Fruit fly (Drosophila melanogaster) whole organism, embryonic: Measurements from ENCODE around the gene Antp.

Experiments used
- Adf1 ChIP-seq: fragments of 200-800 bp; sonication (Bioruptor generic); IDR thresholded peaks from 2 replicates; pipeline ENCODE4 v1.3.6; 2022; ENCODE audit warnings: missing biosample characterization, missing genetic modification characterization
- Bgb ChIP-seq: fragments of 200-800 bp; sonication (Bioruptor generic); IDR thresholded peaks from 2 replicates; pipeline ENCODE4 v1.3.6; 2022; ENCODE audit warnings: missing biosample characterization, missing genetic modification characterization; ENCODE audit not compliant: partially characterized antibody
- BtbVII ChIP-seq: fragments of 200-800 bp; sonication (Bioruptor generic); optimal IDR thresholded peaks from 3 replicates; lab custom pipeline; 2017; ENCODE audit warnings: missing biosample characterization, mild to moderate bottlenecking, missing genetic modification characterization
- CG10462 ChIP-seq: fragments of 200-800 bp; sonication (Bioruptor generic); optimal IDR thresholded peaks from 2 replicates; lab custom pipeline; 2016; ENCODE audit warnings: missing biosample characterization, missing genetic modification characterization
- CG11504 ChIP-seq: fragments of 200-800 bp; sonication (Bioruptor generic); optimal IDR thresholded peaks from 3 replicates; lab custom pipeline; 2019; ENCODE audit warnings: missing biosample characterization, mild to moderate bottlenecking, missing genetic modification characterization, moderate library complexity
- CG11696 ChIP-seq: fragments of 200-800 bp; sonication (Bioruptor generic); IDR thresholded peaks from 2 replicates; pipeline ENCODE4 v1.3.6; 2022; ENCODE audit warnings: missing biosample characterization, missing genetic modification characterization
- CG13424 ChIP-seq: fragments of 200-800 bp; sonication (Bioruptor generic); optimal IDR thresholded peaks from 2 replicates; lab custom pipeline; 2019; ENCODE audit warnings: missing biosample characterization, mild to moderate bottlenecking, missing genetic modification characterization, moderate library complexity
- CG14441 ChIP-seq: fragments of 200-800 bp; sonication (Bioruptor generic); IDR thresholded peaks from 2 replicates; pipeline ENCODE4 v1.3.6; 2022; ENCODE audit warnings: missing biosample characterization, missing genetic modification characterization
- CG17829 ChIP-seq: fragments of 200-800 bp; optimal IDR thresholded peaks from 2 replicates; lab custom pipeline; 2019; ENCODE audit warnings: missing biosample characterization, mild to moderate bottlenecking, missing genetic modification characterization, moderate library complexity
- CG2712 ChIP-seq: fragments of 200-800 bp; optimal IDR thresholded peaks from 3 replicates; lab custom pipeline; 2019; ENCODE audit warnings: missing biosample characterization, mild to moderate bottlenecking, missing genetic modification characterization, moderate library complexity
- CG34376 ChIP-seq: fragments of 200-800 bp; sonication (Bioruptor generic); optimal IDR thresholded peaks from 2 replicates; lab custom pipeline; 2018; ENCODE audit warnings: missing biosample characterization, mild to moderate bottlenecking, missing genetic modification characterization
- CG4282 ChIP-seq: fragments of 200-800 bp; sonication (Bioruptor generic); optimal IDR thresholded peaks from 2 replicates; lab custom pipeline; 2016; ENCODE audit warnings: missing biosample characterization, missing genetic modification characterization
- CG43689 ChIP-seq: fragments of 200-800 bp; sonication (Bioruptor generic); IDR thresholded peaks from 2 replicates; pipeline ENCODE4 v1.3.6; 2022; ENCODE audit warnings: missing biosample characterization, missing genetic modification characterization
- CoRest ChIP-seq: fragments of 200-800 bp; sonication (Bioruptor generic); optimal IDR thresholded peaks from 3 replicates; lab custom pipeline; 2018; ENCODE audit warnings: missing biosample characterization, mild to moderate bottlenecking, missing genetic modification characterization, moderate library complexity
- H2.0 ChIP-seq: fragments of 200-800 bp; sonication (Bioruptor generic); IDR thresholded peaks from 2 replicates; pipeline ENCODE4 v1.3.6; 2022; ENCODE audit warnings: missing biosample characterization, missing genetic modification characterization
- Hr78 ChIP-seq, 2 experiments: fragments of 200-800 bp in 1 of 2; fragments of >200 bp in 1 of 2; sonication (Bioruptor generic) in 1 of 2; optimal IDR thresholded peaks; 2 replicates each; lab custom pipeline; 2017 to 2019; ENCODE audit warnings: missing biosample characterization in 2 of 2, missing genetic modification characterization in 2 of 2, mild to moderate bottlenecking in 1 of 2, moderate library complexity in 1 of 2
- MBD-R2 ChIP-seq: fragments of 200-800 bp; sonication (Bioruptor generic); IDR thresholded peaks from 2 replicates; pipeline ENCODE4 v1.3.6; 2022; ENCODE audit warnings: missing biosample characterization, missing genetic modification characterization
- NFAT ChIP-seq: fragments of 200-800 bp; sonication (Bioruptor generic); IDR thresholded peaks from 2 replicates; pipeline ENCODE4 v1.3.6; 2022; ENCODE audit warnings: missing biosample characterization, missing genetic modification characterization
- Neu2 ChIP-seq: fragments of 200-800 bp; sonication (Bioruptor generic); optimal IDR thresholded peaks from 3 replicates; lab custom pipeline; 2016; ENCODE audit warnings: missing biosample characterization, missing genetic modification characterization, borderline replicate concordance
- Nf-YB ChIP-seq: fragments of 200-800 bp; sonication (Bioruptor generic); optimal IDR thresholded peaks from 3 replicates; lab custom pipeline; 2019; ENCODE audit warnings: missing biosample characterization, mild to moderate bottlenecking, missing genetic modification characterization, moderate library complexity
- Sox100B ChIP-seq: fragments of 200-800 bp; sonication (Bioruptor generic); optimal IDR thresholded peaks from 3 replicates; lab custom pipeline; 2018; ENCODE audit warnings: missing biosample characterization, mild to moderate bottlenecking, missing genetic modification characterization
- Sox102F ChIP-seq: fragments of 200-800 bp; sonication (Bioruptor generic); optimal IDR thresholded peaks from 2 replicates; lab custom pipeline; 2018; ENCODE audit warnings: missing biosample characterization, mild to moderate bottlenecking, missing genetic modification characterization, moderate library complexity
- Ssrp ChIP-seq: fragments of 200-800 bp; sonication (Bioruptor generic); optimal IDR thresholded peaks from 2 replicates; lab custom pipeline; 2018; ENCODE audit warnings: missing biosample characterization, mild to moderate bottlenecking, missing genetic modification characterization, moderate library complexity
- Trl ChIP-seq, 3 experiments: fragments of >200 bp in 2 of 3; fragments of 200-800 bp in 1 of 3; sonication (Bioruptor generic) in 1 of 3; optimal IDR thresholded peaks; 2 replicates in 1 of 3; 3 replicates in 2 of 3; lab custom pipeline; 2016 to 2017; ENCODE audit warnings: missing biosample characterization in 1 of 3, missing genetic modification characterization in 1 of 3
- amos ChIP-seq: fragments of 200-800 bp; sonication (Bioruptor generic); IDR thresholded peaks from 2 replicates; pipeline ENCODE4 v1.3.6; 2022; ENCODE audit warnings: missing biosample characterization, missing genetic modification characterization; ENCODE audit not compliant: partially characterized antibody
- bigmax ChIP-seq: fragments of 200-800 bp; sonication (Bioruptor generic); optimal IDR thresholded peaks from 2 replicates; lab custom pipeline; 2018; ENCODE audit warnings: missing biosample characterization, mild to moderate bottlenecking, missing genetic modification characterization
- chinmo ChIP-seq: fragments of 200-800 bp; sonication (Bioruptor generic); IDR thresholded peaks from 4 replicates; pipeline ENCODE4 v1.3.6; 2022; ENCODE audit warnings: missing biosample characterization, missing genetic modification characterization; ENCODE audit not compliant: partially characterized antibody
- crol ChIP-seq: fragments of 200-800 bp; sonication (Bioruptor generic); IDR thresholded peaks from 2 replicates; pipeline ENCODE4 v1.3.6; 2022; ENCODE audit warnings: missing biosample characterization, missing genetic modification characterization
- dan ChIP-seq: fragments of 200-800 bp; sonication (Bioruptor generic); IDR thresholded peaks from 2 replicates; pipeline ENCODE4 v1.3.6; 2022; ENCODE audit warnings: missing biosample characterization, missing genetic modification characterization
- dmrt11E ChIP-seq: fragments of 200-800 bp; sonication (Bioruptor generic); optimal IDR thresholded peaks from 3 replicates; lab custom pipeline; 2018; ENCODE audit warnings: missing biosample characterization, mild to moderate bottlenecking, missing genetic modification characterization, moderate library complexity
- en ChIP-seq: fragments of 200-800 bp; sonication (Bioruptor generic); optimal IDR thresholded peaks from 2 replicates; lab custom pipeline; 2016; ENCODE audit warnings: missing biosample characterization, missing genetic modification characterization
- ewg ChIP-seq: fragments of 200-800 bp; sonication (Bioruptor generic); optimal IDR thresholded peaks from 3 replicates; lab custom pipeline; 2017; ENCODE audit warnings: mild to moderate bottlenecking, missing biosample characterization, missing genetic modification reagents, missing genetic modification characterization
- fd64A ChIP-seq: fragments of 200-800 bp; sonication (Bioruptor generic); optimal IDR thresholded peaks from 3 replicates; lab custom pipeline; 2018; ENCODE audit warnings: missing biosample characterization, mild to moderate bottlenecking, missing genetic modification characterization
- grn ChIP-seq: fragments of 200-800 bp; sonication (Bioruptor generic); optimal IDR thresholded peaks from 3 replicates; lab custom pipeline; 2017; ENCODE audit warnings: missing biosample characterization, missing genetic modification characterization
- jigr1 ChIP-seq: fragments of 200-800 bp; sonication (Bioruptor generic); IDR thresholded peaks from 3 replicates; pipeline ENCODE4 v1.3.6; 2022; ENCODE audit warnings: missing biosample characterization, missing genetic modification characterization
- klu ChIP-seq: fragments of 200-800 bp; sonication (Bioruptor generic); IDR thresholded peaks from 2 replicates; pipeline ENCODE4 v1.3.6; 2022; ENCODE audit warnings: missing biosample characterization, missing genetic modification characterization
- kni ChIP-seq: fragments of 200-800 bp; sonication (Bioruptor generic); optimal IDR thresholded peaks from 3 replicates; lab custom pipeline; 2017; ENCODE audit warnings: mild to moderate bottlenecking, missing biosample characterization, missing genetic modification reagents, missing genetic modification characterization
- nmo ChIP-seq: fragments of 200-800 bp; sonication (Bioruptor generic); optimal IDR thresholded peaks from 2 replicates; lab custom pipeline; 2018; ENCODE audit warnings: missing biosample characterization, mild to moderate bottlenecking, missing genetic modification characterization, moderate library complexity
- oc ChIP-seq: fragments of 200-800 bp; sonication (Bioruptor generic); optimal IDR thresholded peaks from 2 replicates; lab custom pipeline; 2018; ENCODE audit warnings: missing biosample characterization, mild to moderate bottlenecking, missing genetic modification characterization, moderate library complexity
- p53 ChIP-seq: fragments of 200-800 bp; sonication (Bioruptor generic); optimal IDR thresholded peaks from 2 replicates; lab custom pipeline; 2016; ENCODE audit warnings: missing biosample characterization, missing genetic modification characterization
- seq ChIP-seq: fragments of 200-800 bp; sonication (Bioruptor generic); IDR thresholded peaks from 2 replicates; pipeline ENCODE4 v1.3.6; 2022; ENCODE audit warnings: missing biosample characterization, missing genetic modification characterization
- ssp ChIP-seq: fragments of 200-800 bp; sonication (Bioruptor generic); IDR thresholded peaks from 2 replicates; pipeline ENCODE4 v1.3.6; 2022; ENCODE audit warnings: missing biosample characterization, missing genetic modification characterization
- sug ChIP-seq: fragments of 200-800 bp; optimal IDR thresholded peaks from 2 replicates; lab custom pipeline; 2019; ENCODE audit warnings: missing biosample characterization, mild to moderate bottlenecking, missing genetic modification characterization, moderate library complexity
- trem ChIP-seq: fragments of 200-800 bp; optimal IDR thresholded peaks from 3 replicates; lab custom pipeline; 2019; ENCODE audit warnings: missing biosample characterization, mild to moderate bottlenecking, missing genetic modification characterization, moderate library complexity
- twi ChIP-seq: fragments of 200-800 bp; optimal IDR thresholded peaks from 2 replicates; lab custom pipeline; 2019; ENCODE audit warnings: missing biosample characterization, mild to moderate bottlenecking, missing genetic modification characterization, moderate library complexity
- vfl ChIP-seq: fragments of 200-800 bp; sonication (Bioruptor generic); optimal IDR thresholded peaks from 2 replicates; lab custom pipeline; 2016; ENCODE audit warnings: missing biosample characterization, missing genetic modification characterization
- zen2 ChIP-seq: fragments of 200-800 bp; sonication (Bioruptor generic); IDR thresholded peaks from 3 replicates; pipeline ENCODE4 v1.3.6; 2022; ENCODE audit warnings: missing biosample characterization, missing genetic modification characterization; ENCODE audit not compliant: partially characterized antibody

Gene Antp

DNA sequence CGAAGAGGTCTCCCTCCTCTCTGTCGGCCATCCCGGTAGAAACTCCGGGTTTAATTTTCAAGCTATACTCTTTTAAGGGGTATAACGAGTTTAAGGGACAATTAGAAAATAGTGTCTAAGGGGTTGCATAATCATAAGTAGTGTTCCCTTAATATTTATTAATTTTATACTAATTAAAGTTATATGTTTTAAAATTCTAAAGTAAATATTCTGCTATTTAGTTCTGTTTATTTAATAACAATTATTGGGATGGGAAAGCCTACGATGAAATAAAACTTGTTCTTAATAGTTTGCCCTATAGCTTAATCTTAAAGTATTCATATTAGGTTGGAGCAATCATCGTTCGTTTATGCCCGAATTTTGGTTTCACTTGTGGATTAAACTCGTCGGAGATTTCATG is 100.1 kb downstream of the Antp start (continued):
- TF ChIP-seq Sox100B (peak; percentile 22), dmrt11E (peak; percentile 33), CG13424 (tag; lab: Kevin White, UChicago) (peak; percentile 9), CG14441 (GFP tag; lab: Robert Waterston, UW) (no peak), CG11504 (tag; lab: Kevin White, UChicago) (peak; percentile 25), en (GFP tag; lab: Kevin White, UChicago) (no peak), CG2712 (tag; lab: Kevin White, UChicago) (peak; percentile 31), trem (tag; lab: Kevin White, UChicago) (no peak)

DNA sequence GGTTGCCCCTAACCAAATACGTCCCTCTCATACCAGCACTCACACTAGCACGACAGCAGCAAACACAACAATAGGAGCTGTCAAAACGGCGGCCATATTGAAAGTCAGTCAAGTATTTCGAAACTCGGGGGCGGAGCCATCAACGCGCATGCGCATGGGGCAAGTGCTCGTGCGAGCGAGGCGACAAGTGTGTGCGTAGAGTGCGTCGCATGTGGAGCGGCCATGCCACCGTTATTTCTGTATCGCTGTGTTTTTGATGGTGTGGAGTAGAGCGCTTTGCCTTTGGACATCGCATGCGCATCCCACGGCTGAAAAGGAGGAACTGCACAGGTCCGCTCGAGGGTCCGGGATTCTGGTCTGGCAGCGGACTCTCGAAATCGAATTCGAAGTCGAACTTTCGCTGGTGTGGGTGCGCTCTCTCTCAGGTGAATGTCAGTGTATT is 105.9 kb downstream of the Antp start:
- TF ChIP-seq CG11504 (tag; lab: Kevin White, UChicago), result peak; percentile 0
- no peak for TF ChIP-seq oc (tag; lab: Kevin White, UChicago)
- TF ChIP-seq fd64A (GFP tag; lab: Kevin White, UChicago), result no peak
- TF ChIP-seq CG11696 (GFP tag; lab: Robert Waterston, UW), result no peak
- 0 out of 2 replicates have a peak, but pooled peaks have one; percentile 57 for TF ChIP-seq Bgb (GFP tag; lab: Robert Waterston, UW)
- TF ChIP-seq nmo (GFP tag; lab: Kevin White, UChicago), result no peak
- TF ChIP-seq seq, result peak; percentile 52; the same call in 1 of the 2 replicates
- peak; percentile 2 for TF ChIP-seq CG4282
- TF ChIP-seq sug (tag; lab: Kevin White, UChicago), result no peak
- no peak; the same call in 1 of the 2 replicates for TF ChIP-seq MBD-R2 (GFP tag; lab: Robert Waterston, UW)
- TF ChIP-seq Sox102F (GFP tag; lab: Kevin White, UChicago), result peak; percentile 68
- peak; percentile 51 to 56 for TF ChIP-seq Trl (optimal IDR thresholded peaks at IDR 0.05; lab: Kevin White, UChicago)
- no peak for TF ChIP-seq Trl (GFP tag; optimal IDR thresholded peaks at IDR 0.05; lab: Kevin White, UChicago)
- peak; percentile 83 for TF ChIP-seq kni (GFP tag; lab: Kevin White, UChicago)
- TF ChIP-seq vfl, result no peak
- TF ChIP-seq CG17829, result peak; percentile 34
- TF ChIP-seq zen2 (GFP tag; lab: Robert Waterston, UW), result 0 out of 3 replicates have a peak, but pooled peaks have one; percentile 27
- no peak for TF ChIP-seq CG43689
- TF ChIP-seq chinmo (GFP tag; lab: Robert Waterston, UW), result peak; percentile 93; the same call in 1 of the 4 replicates
- TF ChIP-seq jigr1, result no peak
- TF ChIP-seq ssp (GFP tag; lab: Robert Waterston, UW), result no peak
- TF ChIP-seq grn (GFP tag; lab: Kevin White, UChicago), result no peak
- peak; percentile 99 for TF ChIP-seq ewg
- no peak for TF ChIP-seq p53 (GFP tag; lab: Kevin White, UChicago)
- peak; percentile 96 for TF ChIP-seq Nf-YB (GFP tag; lab: Kevin White, UChicago)
- TF ChIP-seq Hr78 (GFP tag; optimal IDR thresholded peaks at IDR 0.05; lab: Kevin White, UChicago), result no peak
- TF ChIP-seq Ssrp (tag; lab: Kevin White, UChicago), result no peak
- TF ChIP-seq CG10462 (GFP tag; lab: Kevin White, UChicago), result peak; percentile 29
- no peak for TF ChIP-seq CG34376 (GFP tag; lab: Kevin White, UChicago)
- no peak for TF ChIP-seq dan (GFP tag; lab: Robert Waterston, UW)
- TF ChIP-seq Adf1, result peak; percentile 78
- TF ChIP-seq NFAT, result no peak
- TF ChIP-seq amos, result 0 out of 2 replicates have a peak, but pooled peaks have one; percentile 6
- 0 out of 2 replicates have a peak, but pooled peaks have one; percentile 16 for TF ChIP-seq H2.0 (GFP tag; lab: Robert Waterston, UW)
- TF ChIP-seq CoRest, result peak; percentile 58
- no peak for TF ChIP-seq klu
- TF ChIP-seq bigmax (GFP tag; lab: Kevin White, UChicago), result no peak
- peak; percentile 68 for TF ChIP-seq crol (GFP tag; lab: Robert Waterston, UW)
- no peak for TF ChIP-seq Neu2 (GFP tag; lab: Kevin White, UChicago)
- no peak for TF ChIP-seq BtbVII (GFP tag; lab: Kevin White, UChicago)
- peak; percentile 87 for TF ChIP-seq twi (tag; lab: Kevin White, UChicago)
